Fruit fly (Drosophila melanogaster) whole organism, prepupa: Measurements from ENCODE around the gene Ntf-2r.
A peak's percentile ranks its signal among the peaks of the same experiment; 100 is the strongest.

Experiments
- Blimp-1 ChIP-seq: fragments of 200-800 bp; sonication (Bioruptor generic); optimal IDR thresholded peaks from 3 replicates; lab custom pipeline; 2017; ENCODE audit warnings: missing biosample characterization, missing genetic modification characterization, mild to moderate bottlenecking, moderate library complexity, missing genetic modification reagents
- CG10631 ChIP-seq: fragments of 200-800 bp; sonication (Bioruptor generic); optimal IDR thresholded peaks from 2 replicates; lab custom pipeline; 2016; ENCODE audit warnings: missing biosample characterization, missing genetic modification characterization
- CG11294 ChIP-seq: fragments of 200-800 bp; sonication (Bioruptor generic); IDR thresholded peaks from 2 replicates; pipeline ENCODE4 v1.3.6; 2022; ENCODE audit warnings: missing biosample characterization, missing genetic modification characterization
- CG11762 ChIP-seq: fragments of 200-800 bp; sonication (Bioruptor generic); optimal IDR thresholded peaks from 3 replicates; lab custom pipeline; 2016; ENCODE audit warnings: missing biosample characterization, missing genetic modification characterization; ENCODE audit not compliant: insufficient read depth
- CG11902 ChIP-seq: fragments of 200-800 bp; sonication (Bioruptor generic); optimal IDR thresholded peaks from 3 replicates; lab custom pipeline; 2016; ENCODE audit warnings: missing biosample characterization, missing genetic modification characterization
- CG15336 ChIP-seq: fragments of 200-800 bp; sonication (Bioruptor generic); IDR thresholded peaks from 2 replicates; pipeline ENCODE4 v1.3.6; 2022; ENCODE audit warnings: missing biosample characterization, missing genetic modification characterization
- CG1621 ChIP-seq: fragments of 200-800 bp; sonication (Bioruptor generic); optimal IDR thresholded peaks from 3 replicates; lab custom pipeline; 2018; ENCODE audit warnings: missing biosample characterization, mild to moderate bottlenecking, missing genetic modification characterization
- CG16779 ChIP-seq: fragments of 200-800 bp; sonication (Bioruptor generic); optimal IDR thresholded peaks from 3 replicates; lab custom pipeline; 2017; ENCODE audit warnings: missing biosample characterization, mild to moderate bottlenecking, missing genetic modification characterization
- CG32006 ChIP-seq: fragments of 200-800 bp; sonication (Bioruptor generic); optimal IDR thresholded peaks from 3 replicates; lab custom pipeline; 2017; ENCODE audit warnings: missing biosample characterization, mild to moderate bottlenecking, missing genetic modification characterization
- CG34406 ChIP-seq: fragments of 200-800 bp; sonication (Bioruptor generic); optimal IDR thresholded peaks from 3 replicates; lab custom pipeline; 2016; ENCODE audit warnings: missing biosample characterization, missing genetic modification characterization
- CG6163 ChIP-seq: fragments of 200-800 bp; sonication (Bioruptor generic); IDR thresholded peaks from 3 replicates; pipeline ENCODE4 v1.3.6; 2022; ENCODE audit warnings: missing biosample characterization, missing genetic modification characterization
- CG6808 ChIP-seq: fragments of 200-800 bp; sonication (Bioruptor generic); optimal IDR thresholded peaks from 3 replicates; lab custom pipeline; 2017; ENCODE audit warnings: missing biosample characterization, missing genetic modification characterization, mild to moderate bottlenecking, moderate library complexity, missing genetic modification reagents
- CG7368 ChIP-seq: fragments of 200-800 bp; sonication (Bioruptor generic); optimal IDR thresholded peaks from 3 replicates; lab custom pipeline; 2016; ENCODE audit warnings: missing biosample characterization, missing genetic modification characterization
- CG8119 ChIP-seq: fragments of 200-800 bp; sonication (Bioruptor generic); IDR thresholded peaks from 3 replicates; pipeline ENCODE4 v1.3.6; 2022; ENCODE audit warnings: missing biosample characterization, missing genetic modification characterization
- CG8632 ChIP-seq: fragments of 200-800 bp; sonication (Bioruptor generic); optimal IDR thresholded peaks from 3 replicates; lab custom pipeline; 2016; ENCODE audit warnings: missing biosample characterization, missing genetic modification characterization
- CG9139 ChIP-seq: fragments of 200-800 bp; sonication (Bioruptor generic); optimal IDR thresholded peaks from 3 replicates; lab custom pipeline; 2017; ENCODE audit warnings: missing biosample characterization, mild to moderate bottlenecking, missing genetic modification characterization
- Eip75B ChIP-seq: fragments of 200-800 bp; sonication (Bioruptor generic); optimal IDR thresholded peaks from 3 replicates; lab custom pipeline; 2016; ENCODE audit warnings: missing biosample characterization, missing genetic modification characterization
- Eip78C ChIP-seq: fragments of 200-800 bp; sonication (Bioruptor generic); peaks from one replicate; lab custom pipeline; 2016; ENCODE audit warnings: missing biosample characterization, missing genetic modification characterization
- Eip93F ChIP-seq: fragments of 200-800 bp; sonication (Bioruptor generic); optimal IDR thresholded peaks from 2 replicates; lab custom pipeline; 2016; ENCODE audit warnings: missing biosample characterization, mild to moderate bottlenecking, missing genetic modification characterization
- Ets21C ChIP-seq: fragments of 200-800 bp; sonication (Bioruptor generic); optimal IDR thresholded peaks from 3 replicates; lab custom pipeline; 2016; ENCODE audit warnings: missing biosample characterization, missing genetic modification characterization
- Hr38 ChIP-seq: sonication (Bioruptor generic); optimal IDR thresholded peaks from 2 replicates; lab custom pipeline; 2016; ENCODE audit warnings: missing biosample characterization, missing genetic modification characterization
- Lpt ChIP-seq: fragments of 200-800 bp; sonication (Bioruptor generic); optimal IDR thresholded peaks from 3 replicates; lab custom pipeline; 2016; ENCODE audit warnings: missing biosample characterization, missing genetic modification characterization
- Met ChIP-seq: fragments of 200-800 bp; sonication (Bioruptor generic); optimal IDR thresholded peaks from 3 replicates; lab custom pipeline; 2016; ENCODE audit warnings: missing biosample characterization, missing genetic modification characterization
- OdsH ChIP-seq: fragments of 200-800 bp; sonication (Bioruptor generic); optimal IDR thresholded peaks from 3 replicates; lab custom pipeline; 2016; ENCODE audit warnings: missing biosample characterization, missing genetic modification characterization
- Sox14 ChIP-seq: fragments of 200-800 bp; sonication (Bioruptor generic); optimal IDR thresholded peaks from 3 replicates; lab custom pipeline; 2016; ENCODE audit warnings: missing biosample characterization, missing genetic modification characterization
- Sox15 ChIP-seq: fragments of 200-800 bp; sonication (Bioruptor generic); optimal IDR thresholded peaks from 3 replicates; lab custom pipeline; 2016; ENCODE audit warnings: missing biosample characterization, missing genetic modification characterization
- acj6 ChIP-seq: fragments of 200-800 bp; sonication (Bioruptor generic); optimal IDR thresholded peaks from 3 replicates; lab custom pipeline; 2016; ENCODE audit warnings: missing biosample characterization, missing genetic modification characterization
- cyc ChIP-seq: fragments of 200-800 bp; sonication (Bioruptor generic); optimal IDR thresholded peaks from 3 replicates; lab custom pipeline; 2016; ENCODE audit warnings: missing biosample characterization, missing genetic modification characterization
- dac ChIP-seq: fragments of 200-800 bp; sonication (Bioruptor generic); optimal IDR thresholded peaks from 2 replicates; lab custom pipeline; 2017; ENCODE audit warnings: missing biosample characterization, mild to moderate bottlenecking, missing genetic modification characterization
- dsx ChIP-seq: fragments of 200-800 bp; optimal IDR thresholded peaks from 3 replicates; lab custom pipeline; 2019; ENCODE audit warnings: missing biosample characterization, mild to moderate bottlenecking, missing genetic modification characterization, moderate library complexity; ENCODE audit not compliant: poor library complexity, severe bottlenecking
- eg ChIP-seq: fragments of 200-800 bp; sonication (Bioruptor generic); IDR thresholded peaks from 3 replicates; pipeline ENCODE4 v1.3.6; 2022; ENCODE audit warnings: missing biosample characterization, missing genetic modification characterization
- esn ChIP-seq: fragments of 200-800 bp; sonication (Bioruptor generic); optimal IDR thresholded peaks from 2 replicates; lab custom pipeline; 2016; ENCODE audit warnings: missing biosample characterization, mild to moderate bottlenecking, missing genetic modification characterization, moderate library complexity
- fd59A ChIP-seq: fragments of 200-800 bp; sonication (Bioruptor generic); optimal IDR thresholded peaks from 2 replicates; lab custom pipeline; 2017; ENCODE audit warnings: missing biosample characterization, mild to moderate bottlenecking, missing genetic modification characterization, missing genetic modification reagents
- fkh ChIP-seq: fragments of 200-800 bp; sonication (Bioruptor generic); optimal IDR thresholded peaks from 3 replicates; lab custom pipeline; 2017; ENCODE audit warnings: missing biosample characterization, mild to moderate bottlenecking, missing genetic modification characterization, moderate library complexity
- net ChIP-seq: fragments of 200-800 bp; sonication (Bioruptor generic); optimal IDR thresholded peaks from 3 replicates; lab custom pipeline; 2016; ENCODE audit warnings: missing biosample characterization, missing genetic modification characterization
- salr ChIP-seq, 2 experiments: fragments of 200-800 bp; sonication (Bioruptor generic); optimal IDR thresholded peaks; 3 replicates each; lab custom pipeline; 2016 to 2018; ENCODE audit warnings: missing biosample characterization in 2 of 2, missing genetic modification characterization in 2 of 2, mild to moderate bottlenecking in 1 of 2
- spab ChIP-seq: fragments of 200-800 bp; sonication (Bioruptor generic); optimal IDR thresholded peaks from 2 replicates; lab custom pipeline; 2017; ENCODE audit warnings: missing biosample characterization, mild to moderate bottlenecking, missing genetic modification characterization, missing genetic modification reagents
- ss ChIP-seq, 2 experiments: fragments of 200-800 bp; sonication (Bioruptor generic); optimal IDR thresholded peaks; 2 replicates in 1 of 2; 3 replicates in 1 of 2; lab custom pipeline; 2017 to 2018; ENCODE audit warnings: mild to moderate bottlenecking in 2 of 2, missing biosample characterization in 2 of 2, missing genetic modification characterization in 2 of 2, moderate library complexity in 1 of 2
- svp ChIP-seq: fragments of 200-800 bp; sonication (Bioruptor generic); peaks from one replicate; lab custom pipeline; 2016; ENCODE audit warnings: missing biosample characterization, missing genetic modification characterization
- topi ChIP-seq: fragments of 200-800 bp; sonication (Bioruptor generic); optimal IDR thresholded peaks from 3 replicates; lab custom pipeline; 2016; ENCODE audit warnings: missing biosample characterization, missing genetic modification characterization
- vri ChIP-seq: fragments of 200-800 bp; sonication (Bioruptor generic); optimal IDR thresholded peaks from 3 replicates; lab custom pipeline; 2016; ENCODE audit warnings: missing biosample characterization, mild to moderate bottlenecking, missing genetic modification characterization

Ntf-2r gene

dm6 chr2L:18456932-18457583, 2.6 kb downstream of the Ntf-2r start (continued):
- TF ChIP-seq CG8119, result peak; percentile 64
- no peak for TF ChIP-seq esn
- peak; percentile 11 for TF ChIP-seq spab
- TF ChIP-seq Eip78C, result peak; percentile 57
- TF ChIP-seq CG16779, result peak; percentile 40
- no peak for TF ChIP-seq CG11294 (GFP tag; lab: Robert Waterston, UW)
- peak; percentile 53 for TF ChIP-seq Eip93F (GFP tag; lab: Kevin White, UChicago)
- TF ChIP-seq net (GFP tag; lab: Kevin White, UChicago), result peak; percentile 17
- TF ChIP-seq Met (GFP tag; lab: Kevin White, UChicago), result peak; percentile 11
- no peak for TF ChIP-seq topi (GFP tag; lab: Kevin White, UChicago)
- TF ChIP-seq Sox14, result peak; percentile 58
- no peak for TF ChIP-seq dac (GFP tag; lab: Kevin White, UChicago)
- peak; percentile 22 for TF ChIP-seq CG34406 (GFP tag; lab: Kevin White, UChicago)
- TF ChIP-seq vri (GFP tag; lab: Kevin White, UChicago), result no peak
- no peak for TF ChIP-seq CG11762
- peak; percentile 71 for TF ChIP-seq CG6163 (GFP tag; lab: Robert Waterston, UW)
- no peak for TF ChIP-seq CG10631
- peak; percentile 57 for TF ChIP-seq CG1621
- TF ChIP-seq Hr38, result no peak
- peak; percentile 27; the same call in 1 of the 2 replicates for TF ChIP-seq CG15336 (GFP tag; lab: Robert Waterston, UW)
- TF ChIP-seq eg (GFP tag; lab: Robert Waterston, UW), result peak; percentile 69; the same call in 2 of the 3 replicates
- peak; percentile 36 for TF ChIP-seq Lpt (GFP tag; lab: Kevin White, UChicago)
- peak; percentile 61 for TF ChIP-seq CG9139 (GFP tag; lab: Kevin White, UChicago)
- TF ChIP-seq fd59A, result no peak
- TF ChIP-seq svp (GFP tag; lab: Kevin White, UChicago), result peak; percentile 95
- TF ChIP-seq cyc (GFP tag; lab: Kevin White, UChicago), result no peak

- TF ChIP-seq CG6808, result peak; percentile 36
- no peak for TF ChIP-seq CG8119
- no peak for TF ChIP-seq Eip93F (GFP tag; lab: Kevin White, UChicago)
- TF ChIP-seq net (GFP tag; lab: Kevin White, UChicago), result no peak
- peak; percentile 67 for TF ChIP-seq Eip78C
- no peak for TF ChIP-seq CG11902 (GFP tag; lab: Kevin White, UChicago)
- no peak for TF ChIP-seq fd59A
- TF ChIP-seq CG15336 (GFP tag; lab: Robert Waterston, UW), result no peak
- TF ChIP-seq OdsH (GFP tag; lab: Kevin White, UChicago), result no peak
- peak; percentile 49 for TF ChIP-seq CG1621
- no peak for TF ChIP-seq acj6 (GFP tag; lab: Kevin White, UChicago)
- TF ChIP-seq CG10631, result no peak
- TF ChIP-seq Eip75B (GFP tag; lab: Kevin White, UChicago), result no peak
- no peak for TF ChIP-seq salr (GFP tag; optimal IDR thresholded peaks at IDR 0.05; lab: Kevin White, UChicago)
- TF ChIP-seq dsx (GFP tag; lab: Kevin White, UChicago), result peak; percentile 22
- no peak for TF ChIP-seq fkh (GFP tag; lab: Kevin White, UChicago)
- TF ChIP-seq ss (GFP tag; optimal IDR thresholded peaks at IDR 0.05; lab: Kevin White, UChicago), result peak; percentile 53 to 59
- TF ChIP-seq topi (GFP tag; lab: Kevin White, UChicago), result no peak
- no peak for TF ChIP-seq Sox15 (GFP tag; lab: Kevin White, UChicago)
- no peak for TF ChIP-seq CG8632
- TF ChIP-seq Lpt (GFP tag; lab: Kevin White, UChicago), result peak; percentile 6
- no peak for TF ChIP-seq CG32006 (GFP tag; lab: Kevin White, UChicago)
- no peak for TF ChIP-seq CG16779
- TF ChIP-seq CG6163 (GFP tag; lab: Robert Waterston, UW), result peak; percentile 37; the same call in 1 of the 3 replicates
- TF ChIP-seq CG7368 (GFP tag; lab: Kevin White, UChicago), result no peak
- no peak for TF ChIP-seq Blimp-1 (GFP tag; lab: Kevin White, UChicago)
- TF ChIP-seq Ets21C (GFP tag; lab: Kevin White, UChicago), result no peak
- peak; percentile 44 for TF ChIP-seq CG9139 (GFP tag; lab: Kevin White, UChicago)
- TF ChIP-seq, all 60 proteins: peak for 8
These were observed 4.1 kb downstream of the Ntf-2r start for dm6 chr2L:18458527-18458926.
